Fruit fly (Drosophila melanogaster): Measurements from ENCODE around the gene CG6980.

The CG6980 gene

dm6 chr3R:24828234-24828633 is 20.8 kb downstream of the CG6980 start, which contains the start of gene RabX4 (continued):
- TF ChIP-seq CG8924 (tag; optimal IDR thresholded peaks at IDR 0.05) (no peak), Hr51 (GFP tag; optimal IDR thresholded peaks at IDR 0.05) (no peak), dm (GFP tag; optimal IDR thresholded peaks at IDR 0.05) (no peak), zen2 (GFP tag; IDR thresholded peaks at IDR 0.05; ENCODE audit: partially characterized antibody) (no peak), mam (GFP tag; optimal IDR thresholded peaks at IDR 0.05) (no peak), CG10959 (GFP tag; IDR thresholded peaks at IDR 0.05) (no peak), gem (tag; optimal IDR thresholded peaks at IDR 0.05) (no peak), disco-r (GFP tag; optimal IDR thresholded peaks at IDR 0.05) (no peak), CTCF (GFP tag; optimal IDR thresholded peaks at IDR 0.05) (no peak), CG15601 (tag; optimal IDR thresholded peaks at IDR 0.05) (no peak), Med (GFP tag) (peak; percentile 53), Hmr (GFP tag; optimal IDR thresholded peaks at IDR 0.05) (no peak), pzg (GFP tag; optimal IDR thresholded peaks at IDR 0.05) (peak; percentile 22), CG7987 (GFP tag; optimal IDR thresholded peaks at IDR 0.05) (no peak), CG32767 (GFP tag; IDR thresholded peaks at IDR 0.05) (no peak), Aef1 (GFP tag; IDR thresholded peaks at IDR 0.05) (no peak), Vsx1 (GFP tag; optimal IDR thresholded peaks at IDR 0.05) (no peak)

dm6 chr3R:24829887-24830351 is 22.5 kb downstream of the CG6980 start, which contains the start of the genes Kaz and CG43273:
TSS of gene Kaz (minus strand) at chr3R:24829959.
TSS of gene CG43273 (plus strand) at chr3R:24830301.
- TF ChIP-seq CG18011 (GFP tag; optimal IDR thresholded peaks at IDR 0.05) (peak; percentile 57), Oli (tag; optimal IDR thresholded peaks at IDR 0.05) (peak; percentile 44), ken (GFP tag; IDR thresholded peaks at IDR 0.05) (peak; percentile 57; the same call in 2 of the 3 replicates), CG13123 (GFP tag; optimal IDR thresholded peaks at IDR 0.05) (no peak), Hr3 (GFP tag; optimal IDR thresholded peaks at IDR 0.05) (peak; percentile 48), pros (GFP tag; optimal IDR thresholded peaks at IDR 0.05) (no peak), CG30403 (GFP tag; optimal IDR thresholded peaks at IDR 0.05) (peak; percentile 77), trem (tag; optimal IDR thresholded peaks at IDR 0.05) (peak; percentile 86), Bdp1 (GFP tag; optimal IDR thresholded peaks at IDR 0.05) (no peak), nerfin-1 (tag; optimal IDR thresholded peaks at IDR 0.05) (no peak), zen (tag; optimal IDR thresholded peaks at IDR 0.05) (peak; percentile 93), C15 (GFP tag; IDR thresholded peaks at IDR 0.05) (no peak), CG2116 (GFP tag; optimal IDR thresholded peaks at IDR 0.05) (peak; percentile 60), danr (GFP tag; IDR thresholded peaks at IDR 0.05) (no peak), CG8290 (GFP tag; optimal IDR thresholded peaks at IDR 0.05) (peak; percentile 12), CG8290 (tag; optimal IDR thresholded peaks at IDR 0.05) (no peak), CG12071 (GFP tag; optimal IDR thresholded peaks at IDR 0.05) (no peak), CG3847 (GFP tag; IDR thresholded peaks at IDR 0.05) (peak; percentile 75), CG3838 (GFP tag; optimal IDR thresholded peaks at IDR 0.05) (peak; percentile 8), Six4 (GFP tag; optimal IDR thresholded peaks at IDR 0.05) (peak; percentile 40), CG17186 (GFP tag; optimal IDR thresholded peaks at IDR 0.05) (peak; percentile 44), dmrt11E (tag; optimal IDR thresholded peaks at IDR 0.05) (peak; percentile 40), Opbp (GFP tag; IDR thresholded peaks at IDR 0.05; ENCODE audit: partially characterized antibody) (no peak), mam (GFP tag; optimal IDR thresholded peaks at IDR 0.05) (peak; percentile 12), sisA (GFP tag; IDR thresholded peaks at IDR 0.05) (peak; percentile 5; the same call in 1 of the 2 replicates), schlank (tag; optimal IDR thresholded peaks at IDR 0.05) (no peak), CG17359 (tag; optimal IDR thresholded peaks at IDR 0.05) (peak; percentile 46), CG34422 (GFP tag; IDR thresholded peaks at IDR 0.05) (0 out of 3 replicates have a peak, but pooled peaks have one; percentile 52), CG4424 (GFP tag; optimal IDR thresholded peaks at IDR 0.05) (peak; percentile 51), CG10654 (GFP tag; optimal IDR thresholded peaks at IDR 0.05) (peak; percentile 17), CG4404 (GFP tag; IDR thresholded peaks at IDR 0.05) (no peak), tio (GFP tag; optimal IDR thresholded peaks at IDR 0.05) (no peak), crol (GFP tag; IDR thresholded peaks at IDR 0.05) (no peak), sens (GFP tag) (peak; percentile 81), chif (GFP tag; optimal IDR thresholded peaks at IDR 0.05) (peak in 1 of 2 experiments; percentile 11)

Measured in whole organism, embryonic.